Worm (Caenorhabditis elegans) whole organism, L4/young adult: ENCODE results near the gene T28A11.4.

Experiments used
- W03F9.2 ChIP-seq: fragments of 150-350 bp; optimal IDR thresholded peaks from 2 replicates; lab custom pipeline; 2014; ENCODE audit warnings: missing biosample characterization, missing genetic modification characterization
- him-1 ChIP-seq: sonication (generic microtip); optimal IDR thresholded peaks from 2 replicates; lab custom pipeline; 2016; ENCODE audit warnings: missing genotype, missing genetic modification reagents, missing genetic modification characterization, missing compliant biosample characterization

DNA sequence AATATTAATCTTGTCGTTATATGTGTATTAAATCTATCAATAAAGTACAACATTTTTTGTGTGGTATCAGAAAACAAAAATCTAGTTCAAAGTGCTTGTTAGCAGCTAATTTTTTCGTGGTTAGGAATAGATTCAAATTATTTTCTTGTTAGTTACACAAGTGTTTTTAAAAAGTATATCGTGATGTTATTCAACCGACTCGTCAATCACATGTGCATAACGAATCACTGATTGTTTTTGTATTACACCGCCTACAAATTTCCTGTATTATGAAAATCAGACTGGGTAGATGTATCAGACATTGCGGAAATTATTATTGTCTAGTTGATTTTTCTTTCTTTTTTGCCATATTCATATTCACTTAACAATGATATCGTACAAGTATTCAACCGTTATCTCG, 9.1 kb downstream of the T28A11.4 start, which contains the start of gene str-64:
- TF ChIP-seq him-1 (tag; lab: Kevin White, UChicago) (no peak), W03F9.2 (tag; lab: Kevin White, UChicago) (no peak)
